Worm (Caenorhabditis elegans) whole organism, mixed stage, embryonic: ENCODE results near the gene emb-8.

Source experiments
- blmp-1 ChIP-seq: fragments of 150-350 bp; optimal IDR thresholded peaks from 2 replicates; lab custom pipeline; 2014; ENCODE audit warnings: missing biosample characterization, missing genetic modification characterization
- ceh-39 ChIP-seq: fragments of 150-350 bp; optimal IDR thresholded peaks from 2 replicates; lab custom pipeline; 2014; ENCODE audit warnings: missing biosample characterization, missing genetic modification characterization
- ceh-83 ChIP-seq: fragments of 200-800 bp; sonication (Bioruptor generic); optimal IDR thresholded peaks from 2 replicates; lab custom pipeline; 2018; ENCODE audit warnings: mild to moderate bottlenecking, missing genetic modification characterization, missing compliant biosample characterization
- cnd-1 ChIP-seq: fragments of 200-800 bp; sonication (Bioruptor generic); optimal IDR thresholded peaks from 2 replicates; lab custom pipeline; 2018; ENCODE audit warnings: mild to moderate bottlenecking, missing genetic modification characterization, missing compliant biosample characterization
- drap-1 ChIP-seq: fragments of 200-800 bp; sonication (Bioruptor generic); optimal IDR thresholded peaks from 3 replicates; lab custom pipeline; 2018; ENCODE audit warnings: mild to moderate bottlenecking, missing genetic modification characterization, missing compliant biosample characterization
- elt-1 ChIP-seq: sonication (generic microtip); optimal IDR thresholded peaks from 2 replicates; lab custom pipeline; 2017; ENCODE audit warnings: missing genetic modification characterization, mild to moderate bottlenecking, missing compliant biosample characterization, antibody characterized with exemption, moderate library complexity, borderline replicate concordance; ENCODE audit not compliant: insufficient read depth
- elt-3 ChIP-seq: fragments of 150-350 bp; optimal IDR thresholded peaks from 2 replicates; lab custom pipeline; 2014; ENCODE audit warnings: missing biosample characterization, missing genetic modification characterization
- ham-2 ChIP-seq: fragments of 200-800 bp; sonication (Bioruptor generic); optimal IDR thresholded peaks from 2 replicates; lab custom pipeline; 2018; ENCODE audit warnings: mild to moderate bottlenecking, missing genetic modification characterization, missing compliant biosample characterization
- lin-13 ChIP-seq: fragments of 150-350 bp; optimal IDR thresholded peaks from 2 replicates; lab custom pipeline; 2014; ENCODE audit warnings: missing biosample characterization, missing genetic modification characterization
- lin-32 ChIP-seq: fragments of 200-800 bp; sonication (Bioruptor generic); optimal IDR thresholded peaks from 2 replicates; lab custom pipeline; 2018; ENCODE audit warnings: mild to moderate bottlenecking, missing genetic modification characterization, missing compliant biosample characterization
- mls-2 ChIP-seq: sonication (generic microtip); optimal IDR thresholded peaks from 2 replicates; lab custom pipeline; 2016; ENCODE audit warnings: mild to moderate bottlenecking, missing genetic modification characterization, moderate library complexity, missing compliant biosample characterization
- nhr-12 ChIP-seq: fragments of 150-350 bp; optimal IDR thresholded peaks from 2 replicates; lab custom pipeline; 2014; ENCODE audit warnings: missing biosample characterization, missing genetic modification characterization
- nhr-237 ChIP-seq: fragments of 150-350 bp; optimal IDR thresholded peaks from 2 replicates; lab custom pipeline; 2014; ENCODE audit warnings: missing biosample characterization, missing genetic modification characterization
- nhr-28 ChIP-seq: fragments of 150-350 bp; optimal IDR thresholded peaks from 2 replicates; lab custom pipeline; 2014; ENCODE audit warnings: missing biosample characterization, missing genetic modification characterization
- sptf-1 ChIP-seq: sonication (generic microtip); optimal IDR thresholded peaks from 2 replicates; lab custom pipeline; 2017; ENCODE audit warnings: mild to moderate bottlenecking, missing genetic modification characterization, moderate library complexity, missing compliant biosample characterization
- unc-39 ChIP-seq: fragments of 150-350 bp; optimal IDR thresholded peaks from 2 replicates; lab custom pipeline; 2014; ENCODE audit warnings: missing biosample characterization, missing genetic modification characterization
- unc-62 ChIP-seq: fragments of 150-350 bp; optimal IDR thresholded peaks from 2 replicates; lab custom pipeline; 2014; ENCODE audit warnings: missing biosample characterization, missing genetic modification reagents, missing genetic modification characterization
- ztf-11 ChIP-seq: fragments of 150-350 bp; optimal IDR thresholded peaks from 2 replicates; lab custom pipeline; 2014; ENCODE audit warnings: missing biosample characterization, missing genetic modification characterization

Gene emb-8

DNA sequence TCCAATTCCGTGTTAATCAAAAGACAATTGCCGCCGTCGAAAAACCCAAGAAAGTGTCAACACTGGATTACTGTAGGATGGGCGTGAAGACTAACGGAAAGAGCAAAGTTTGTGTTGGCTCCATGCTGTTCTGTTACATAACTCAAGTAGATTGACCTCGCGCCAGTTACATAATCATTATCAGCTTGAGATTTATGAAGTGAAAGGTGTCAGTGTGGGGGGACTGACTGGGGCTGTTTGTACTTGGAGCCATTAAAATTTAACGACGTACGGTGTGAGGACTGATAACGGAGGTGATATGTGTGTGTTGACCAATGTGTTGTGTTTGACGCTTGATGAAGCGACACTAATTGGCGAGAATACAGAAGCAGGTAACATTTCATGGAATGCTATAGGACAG, 52.7 kb downstream of the emb-8 start:
- TF ChIP-seq lin-13 (tag; lab: Kevin White, UChicago) (no peak), lin-32 (GFP tag; lab: Kevin White, UChicago) (no peak), nhr-28 (tag; lab: Kevin White, UChicago) (no peak), cnd-1 (tag; lab: Kevin White, UChicago) (no peak), elt-1 (tag; lab: Kevin White, UChicago) (no peak), elt-3 (no peak), ham-2 (no peak), unc-62 (GFP tag; lab: Kevin White, UChicago) (no peak), ceh-39 (tag; lab: Kevin White, UChicago) (no peak), drap-1 (GFP tag; lab: Kevin White, UChicago) (no peak), nhr-12 (tag; lab: Kevin White, UChicago) (no peak), sptf-1 (tag; lab: Kevin White, UChicago) (no peak), nhr-237 (tag; lab: Kevin White, UChicago) (no peak), ztf-11 (tag; lab: Kevin White, UChicago) (no peak), ceh-83 (no peak), mls-2 (tag; lab: Kevin White, UChicago) (no peak), blmp-1 (tag; lab: Kevin White, UChicago) (no peak), unc-39 (no peak)
